Worm (Caenorhabditis elegans) whole organism, early embryonic: ENCODE results near the gene F19B10.10.

Experiments used
- ama-1 ChIP-seq: fragments of 150-350 bp; optimal IDR thresholded peaks from 2 replicates; lab custom pipeline; 2014
- flt-1 ChIP-seq: fragments of 200-800 bp; sonication (Bioruptor generic); IDR thresholded peaks from 2 replicates; pipeline ENCODE4 v1.3.6; 2022; ENCODE audit warnings: missing genetic modification characterization, missing compliant biosample characterization
- hmg-4 ChIP-seq: fragments of 200-800 bp; sonication (Bioruptor generic); optimal IDR thresholded peaks from 2 replicates; lab custom pipeline; 2018; ENCODE audit warnings: mild to moderate bottlenecking, missing genetic modification characterization, missing compliant biosample characterization
- scrt-1 ChIP-seq: fragments of 200-800 bp; sonication (Bioruptor generic); IDR thresholded peaks from 2 replicates; pipeline ENCODE4 v1.3.6; 2022; ENCODE audit warnings: missing genetic modification characterization, missing compliant biosample characterization
- sea-1 ChIP-seq: fragments of 200-800 bp; sonication (Bioruptor generic); conservative IDR thresholded peaks from 2 replicates; pipeline ENCODE4 v1.3.6; 2022; ENCODE audit warnings: missing genetic modification characterization, missing compliant biosample characterization
- tbx-11 ChIP-seq: fragments of 200-800 bp; sonication (Bioruptor generic); IDR thresholded peaks from 2 replicates; pipeline ENCODE4 v1.3.6; 2022; ENCODE audit warnings: missing genetic modification characterization, missing compliant biosample characterization
- tbx-37 ChIP-seq: fragments of 200-800 bp; sonication (Bioruptor generic); conservative IDR thresholded peaks from 2 replicates; pipeline ENCODE4 v1.3.6; 2022; ENCODE audit warnings: missing genetic modification reagents, missing genetic modification characterization, missing compliant biosample characterization

ce11 chrII:3669315-3669714 is 11.9 kb downstream of the F19B10.10 start, which contains the start of gene srx-97:
- TF ChIP-seq scrt-1 (GFP tag; lab: Robert Waterston, UW) (no peak), flt-1 (GFP tag; lab: Robert Waterston, UW) (no peak), ama-1 (lab: Kevin White, UChicago) (no peak), tbx-37 (no peak), tbx-11 (GFP tag; lab: Robert Waterston, UW) (no peak), sea-1 (GFP tag; lab: Robert Waterston, UW) (no peak), hmg-4 (GFP tag; lab: Kevin White, UChicago) (no peak)
